Worm (Caenorhabditis elegans) whole organism, L4 larva: ENCODE results near the gene C14A6.13.

Experiments used
- aha-1 ChIP-seq: fragments of 150-350 bp; peaks from one replicate; lab custom pipeline; 2014; ENCODE audit warnings: missing biosample characterization, missing genetic modification characterization
- daf-16 ChIP-seq, 3 experiments: sonication (generic microtip); optimal IDR thresholded peaks; 2 replicates each; lab custom pipeline; 2016 to 2017; ENCODE audit warnings: missing genetic modification characterization in 3 of 3, missing genetic modification reagents in 3 of 3, mild to moderate bottlenecking in 2 of 3, missing compliant biosample characterization in 2 of 3, missing biosample characterization in 1 of 3, moderate library complexity in 1 of 3
- lin-13 ChIP-seq: fragments of 150-350 bp; optimal IDR thresholded peaks from 2 replicates; lab custom pipeline; 2014; ENCODE audit warnings: missing biosample characterization, missing genetic modification reagents, missing genetic modification characterization
- lin-38 ChIP-seq: fragments of 200-800 bp; sonication (Bioruptor generic); IDR thresholded peaks from 2 replicates; pipeline ENCODE4 v1.3.6; 2022; ENCODE audit warnings: missing genetic modification reagents, missing genetic modification characterization, missing compliant biosample characterization
- mdl-1 ChIP-seq, 2 experiments: fragments of 150-350 bp in 1 of 2; sonication (generic microtip) in 1 of 2; optimal IDR thresholded peaks; 2 replicates each; lab custom pipeline; 2014 to 2017; ENCODE audit warnings: missing biosample characterization in 2 of 2, missing genetic modification characterization in 2 of 2
- mes-2 ChIP-seq: sonication (generic microtip); optimal IDR thresholded peaks from 2 replicates; lab custom pipeline; 2016; ENCODE audit warnings: missing genotype, mild to moderate bottlenecking, missing genetic modification characterization, missing compliant biosample characterization; ENCODE audit not compliant: poor library complexity, severe bottlenecking
- nhr-48 ChIP-seq: sonication (generic microtip); optimal IDR thresholded peaks from 2 replicates; lab custom pipeline; 2016; ENCODE audit warnings: mild to moderate bottlenecking, missing genetic modification characterization, missing compliant biosample characterization
- nhr-77 ChIP-seq: fragments of 150-350 bp; optimal IDR thresholded peaks from 2 replicates; lab custom pipeline; 2014; ENCODE audit warnings: missing biosample characterization, missing genetic modification characterization
- spr-1 ChIP-seq: sonication (generic microtip); optimal IDR thresholded peaks from 2 replicates; lab custom pipeline; 2016; ENCODE audit warnings: mild to moderate bottlenecking, missing genetic modification characterization, missing compliant biosample characterization
- spr-3 ChIP-seq: fragments of 200-800 bp; sonication (Bioruptor generic); optimal IDR thresholded peaks from 2 replicates; lab custom pipeline; 2018; ENCODE audit warnings: mild to moderate bottlenecking, missing genetic modification characterization, missing compliant biosample characterization
- unc-39 ChIP-seq: sonication (generic microtip); optimal IDR thresholded peaks from 2 replicates; lab custom pipeline; 2017; ENCODE audit warnings: missing biosample characterization, missing genetic modification characterization
- vab-7 ChIP-seq: fragments of 200-800 bp; sonication (Bioruptor generic); IDR thresholded peaks from 2 replicates; pipeline ENCODE4 v1.3.6; 2022; ENCODE audit warnings: missing genetic modification reagents, missing genetic modification characterization, missing compliant biosample characterization
- ztf-11 ChIP-seq: fragments of 150-350 bp; optimal IDR thresholded peaks from 2 replicates; lab custom pipeline; 2014; ENCODE audit warnings: missing biosample characterization, missing genetic modification characterization

C14A6.13 gene

ce11 chrV:18125075-18125474, 36.1 kb downstream of the C14A6.13 start, which contains the start of gene fbxa-210:
Gene fbxa-210 (plus strand): TSS chrV:18125375.
- no peak for TF ChIP-seq daf-16 (GFP tag; optimal IDR thresholded peaks at IDR 0.05; lab: Kevin White, UChicago)
- TF ChIP-seq daf-16 (tag; optimal IDR thresholded peaks at IDR 0.05; lab: Kevin White, UChicago) = no peak
- TF ChIP-seq aha-1 (tag; lab: Kevin White, UChicago) = peak; percentile 34
- TF ChIP-seq nhr-48 (tag; lab: Kevin White, UChicago) = no peak
- TF ChIP-seq, all 104 proteins: peak for 1

- TF ChIP-seq vab-7 (GFP tag; lab: Robert Waterston, UW) (no peak), unc-39 (tag; lab: Kevin White, UChicago) (no peak), spr-1 (tag; lab: Kevin White, UChicago) (no peak), spr-3 (GFP tag; lab: Kevin White, UChicago) (no peak), mdl-1 (tag; optimal IDR thresholded peaks at IDR 0.05; lab: Kevin White, UChicago) (no peak), nhr-77 (tag; lab: Kevin White, UChicago) (no peak), lin-13 (GFP tag; lab: Kevin White, UChicago) (no peak), ztf-11 (tag; lab: Kevin White, UChicago) (no peak)
- TF ChIP-seq, all 104 proteins: peak for 0
Observed at ce11 chrV:18123639-18124038, 37.5 kb downstream of the C14A6.13 start, which contains the start of gene fbxa-107. Gene fbxa-107 (plus strand): TSS chrV:18123939.

ce11 chrV:18115054-18115453, 46.1 kb downstream of the C14A6.13 start:
- TF ChIP-seq aha-1 (tag; lab: Kevin White, UChicago) (peak; percentile 34), mes-2 (tag; lab: Kevin White, UChicago) (peak; percentile 45), lin-38 (GFP tag; lab: Robert Waterston, UW) (peak; percentile 92)
